Fruit fly (Drosophila melanogaster) whole organism, prepupa: ENCODE results near the gene CG15731.

ENCODE experiments used
- CG10631 ChIP-seq: fragments of 200-800 bp; sonication (Bioruptor generic); optimal IDR thresholded peaks from 2 replicates; lab custom pipeline; 2016; ENCODE audit warnings: missing biosample characterization, missing genetic modification characterization
- CG11902 ChIP-seq: fragments of 200-800 bp; sonication (Bioruptor generic); optimal IDR thresholded peaks from 3 replicates; lab custom pipeline; 2016; ENCODE audit warnings: missing biosample characterization, missing genetic modification characterization
- CG16779 ChIP-seq: fragments of 200-800 bp; sonication (Bioruptor generic); optimal IDR thresholded peaks from 3 replicates; lab custom pipeline; 2017; ENCODE audit warnings: missing biosample characterization, mild to moderate bottlenecking, missing genetic modification characterization
- CG6792 ChIP-seq: fragments of 200-800 bp; sonication (Bioruptor generic); optimal IDR thresholded peaks from 3 replicates; lab custom pipeline; 2016; ENCODE audit warnings: missing biosample characterization, missing genetic modification characterization
- CG7368 ChIP-seq: fragments of 200-800 bp; sonication (Bioruptor generic); optimal IDR thresholded peaks from 3 replicates; lab custom pipeline; 2016; ENCODE audit warnings: missing biosample characterization, missing genetic modification characterization
- Eip75B ChIP-seq: fragments of 200-800 bp; sonication (Bioruptor generic); optimal IDR thresholded peaks from 3 replicates; lab custom pipeline; 2016; ENCODE audit warnings: missing biosample characterization, missing genetic modification characterization
- Lpt ChIP-seq: fragments of 200-800 bp; sonication (Bioruptor generic); optimal IDR thresholded peaks from 3 replicates; lab custom pipeline; 2016; ENCODE audit warnings: missing biosample characterization, missing genetic modification characterization
- OdsH ChIP-seq: fragments of 200-800 bp; sonication (Bioruptor generic); optimal IDR thresholded peaks from 3 replicates; lab custom pipeline; 2016; ENCODE audit warnings: missing biosample characterization, missing genetic modification characterization
- Sox15 ChIP-seq: fragments of 200-800 bp; sonication (Bioruptor generic); optimal IDR thresholded peaks from 3 replicates; lab custom pipeline; 2016; ENCODE audit warnings: missing biosample characterization, missing genetic modification characterization
- acj6 ChIP-seq: fragments of 200-800 bp; sonication (Bioruptor generic); optimal IDR thresholded peaks from 3 replicates; lab custom pipeline; 2016; ENCODE audit warnings: missing biosample characterization, missing genetic modification characterization
- dsx ChIP-seq: fragments of 200-800 bp; optimal IDR thresholded peaks from 3 replicates; lab custom pipeline; 2019; ENCODE audit warnings: missing biosample characterization, mild to moderate bottlenecking, missing genetic modification characterization, moderate library complexity; ENCODE audit not compliant: poor library complexity, severe bottlenecking

dm6 chrX:12457713-12458233, at the start of gene CG15731:
- TF ChIP-seq Eip75B (GFP tag; lab: Kevin White, UChicago) = no peak
- TF ChIP-seq CG16779 (tag; lab: Kevin White, UChicago) = no peak
- TF ChIP-seq CG10631 (GFP tag; lab: Kevin White, UChicago) = no peak
- no peak for TF ChIP-seq CG6792
- no peak for TF ChIP-seq CG11902
- no peak for TF ChIP-seq Lpt (GFP tag; lab: Kevin White, UChicago)
- no peak for TF ChIP-seq Sox15 (GFP tag; lab: Kevin White, UChicago)
- TF ChIP-seq CG7368 (GFP tag; lab: Kevin White, UChicago) = no peak
- TF ChIP-seq acj6 = no peak
- TF ChIP-seq OdsH = no peak
- TF ChIP-seq dsx (GFP tag; lab: Kevin White, UChicago) = no peak
